Fruit fly (Drosophila melanogaster): Measurements from ENCODE around the gene CG9004.

Gene CG9004

DNA sequence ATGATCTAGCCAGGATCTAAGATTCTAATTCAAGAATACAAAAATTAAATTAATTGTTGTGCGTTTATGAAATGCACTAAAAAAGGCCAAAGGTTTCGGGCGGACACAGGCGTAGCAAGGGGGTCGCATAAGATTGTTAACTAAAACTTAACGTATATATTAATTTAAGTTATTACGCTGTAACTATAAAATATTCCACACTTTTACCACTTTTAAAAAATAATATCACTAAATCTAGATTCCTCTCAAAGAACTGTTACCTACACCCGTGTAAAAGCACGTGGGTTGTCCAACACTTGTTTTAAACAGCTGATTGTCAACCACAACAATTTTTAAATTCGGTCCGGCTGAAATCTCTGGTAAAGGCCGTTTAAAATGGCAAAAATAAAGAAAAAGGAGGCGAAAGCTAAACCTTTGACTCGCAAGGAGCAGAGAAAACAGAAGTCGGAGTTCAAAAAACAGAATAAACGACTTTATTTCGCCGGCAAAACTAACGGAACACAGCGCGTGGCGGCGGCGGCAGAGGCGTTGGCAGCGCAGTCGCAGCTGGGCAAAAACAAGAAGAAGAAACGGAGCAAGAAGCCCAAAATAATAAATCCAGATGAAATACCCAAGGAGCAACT, at the start of gene CG9004, which contains the start of gene mRpL23 (continued):
- TF ChIP-seq bcd (GFP tag; optimal IDR thresholded peaks at IDR 0.05) (peak; percentile 99), croc (GFP tag; conservative IDR thresholded peaks at IDR 0.05) (peak; percentile 99), gsb-n (tag; optimal IDR thresholded peaks at IDR 0.05) (peak; percentile 98), Rx (GFP tag; IDR thresholded peaks at IDR 0.05) (peak; percentile 100), CG2202 (tag; optimal IDR thresholded peaks at IDR 0.05) (peak; percentile 98), Bdp1 (GFP tag; optimal IDR thresholded peaks at IDR 0.05) (peak; percentile 94), Stat92E (GFP tag; optimal IDR thresholded peaks at IDR 0.05) (peak in 1 of 3 experiments; percentile 89), Bteb2 (GFP tag; optimal IDR thresholded peaks at IDR 0.05) (peak; percentile 99), CG8359 (GFP tag; optimal IDR thresholded peaks at IDR 0.05; ENCODE audit: borderline replicate concordance) (peak; percentile 93), Opbp (GFP tag; IDR thresholded peaks at IDR 0.05; ENCODE audit: partially characterized antibody) (no peak; the same call in 2 of the 3 replicates), CG10654 (GFP tag; optimal IDR thresholded peaks at IDR 0.05) (peak; percentile 99), sr (GFP tag; IDR thresholded peaks at IDR 0.05) (peak; percentile 98), CG13894 (tag; optimal IDR thresholded peaks at IDR 0.05) (peak; percentile 98), BtbVII (GFP tag; optimal IDR thresholded peaks at IDR 0.05) (peak; percentile 97), gfzf (GFP tag; optimal IDR thresholded peaks at IDR 0.05) (peak; percentile 75), cwo (GFP tag; optimal IDR thresholded peaks at IDR 0.05) (peak; percentile 97), peb (GFP tag; IDR thresholded peaks at IDR 0.05) (peak; percentile 99), insv (GFP tag; optimal IDR thresholded peaks at IDR 0.05) (peak; percentile 54 to 76), Sry-δ (GFP tag; optimal IDR thresholded peaks at IDR 0.05) (peak; percentile 78), onecut (GFP tag; IDR thresholded peaks at IDR 0.05) (peak; percentile 97), aop (GFP tag; IDR thresholded peaks at IDR 0.05) (peak; percentile 98), lab (GFP tag; optimal IDR thresholded peaks at IDR 0.05) (peak; percentile 99), CG32532 (GFP tag; IDR thresholded peaks at IDR 0.05) (peak; percentile 100), pnt (GFP tag; optimal IDR thresholded peaks at IDR 0.05) (peak; percentile 99), tap (tag; optimal IDR thresholded peaks at IDR 0.05) (peak; percentile 98), CG9437 (GFP tag; optimal IDR thresholded peaks at IDR 0.05) (peak; percentile 94), Dad (GFP tag; optimal IDR thresholded peaks at IDR 0.05) (peak; percentile 99), chif (GFP tag; optimal IDR thresholded peaks at IDR 0.05) (peak; percentile 97 to 99), CG11695 (GFP tag; IDR thresholded peaks at IDR 0.05) (peak; percentile 99), CG12744 (GFP tag; optimal IDR thresholded peaks at IDR 0.05) (peak; percentile 98), tx (GFP tag; optimal IDR thresholded peaks at IDR 0.05) (peak; percentile 98), CG18764 (GFP tag; optimal IDR thresholded peaks at IDR 0.05) (peak; percentile 99), dan (GFP tag; IDR thresholded peaks at IDR 0.05) (peak; percentile 98), chm (GFP tag; IDR thresholded peaks at IDR 0.05) (peak; percentile 99), CG11398 (GFP tag; optimal IDR thresholded peaks at IDR 0.05) (peak; percentile 96), CG9797 (GFP tag; optimal IDR thresholded peaks at IDR 0.05) (peak; percentile 70), CG10979 (tag; optimal IDR thresholded peaks at IDR 0.05) (peak; percentile 98), hbn (GFP tag; IDR thresholded peaks at IDR 0.05; ENCODE audit: partially characterized antibody) (peak; percentile 43; the same call in 1 of the 2 replicates), CG1603 (tag; optimal IDR thresholded peaks at IDR 0.05) (peak; percentile 98), sens-2 (GFP tag; IDR thresholded peaks at IDR 0.05) (peak; percentile 99), kah (GFP tag; optimal IDR thresholded peaks at IDR 0.05) (peak; percentile 95), CG6813 (GFP tag; optimal IDR thresholded peaks at IDR 0.05) (peak; percentile 97), CG34224 (GFP tag; IDR thresholded peaks at IDR 0.05; ENCODE audit: partially characterized antibody) (0 out of 3 replicates have a peak, but pooled peaks have one; percentile 31), CG7271 (tag; optimal IDR thresholded peaks at IDR 0.05) (peak; percentile 98), ATbp (GFP tag; optimal IDR thresholded peaks at IDR 0.05) (peak; percentile 98), CG16815 (GFP tag; optimal IDR thresholded peaks at IDR 0.05) (peak; percentile 99), maf-S (GFP tag; optimal IDR thresholded peaks at IDR 0.05) (peak; percentile 98), row (GFP tag; IDR thresholded peaks at IDR 0.05) (peak; percentile 100), klu (GFP tag; IDR thresholded peaks at IDR 0.05) (peak; percentile 99)
